Worm (Caenorhabditis elegans) whole organism, L4 larva: ENCODE results near the gene Y39A1A.27.
A peak's percentile ranks its signal among the peaks of the same experiment; 100 is the strongest.

Experiments used
- D1046.2 ChIP-seq: fragments of 200-800 bp; sonication (Bioruptor generic); IDR thresholded peaks from 2 replicates; pipeline ENCODE4 v1.3.6; 2022; ENCODE audit warnings: missing genetic modification characterization, missing compliant biosample characterization
- F37D6.2 ChIP-seq: sonication (generic microtip); optimal IDR thresholded peaks from 2 replicates; lab custom pipeline; 2016; ENCODE audit warnings: mild to moderate bottlenecking, missing genetic modification characterization, missing compliant biosample characterization
- Y105C5A.15 ChIP-seq: fragments of 200-800 bp; sonication (Bioruptor generic); IDR thresholded peaks from 2 replicates; pipeline ENCODE4 v1.3.6; 2022; ENCODE audit warnings: missing genetic modification characterization, missing compliant biosample characterization
- ZK337.2 ChIP-seq: fragments of 200-800 bp; sonication (Bioruptor generic); IDR thresholded peaks from 2 replicates; pipeline ENCODE4 v1.3.6; 2022; ENCODE audit warnings: missing genetic modification reagents, missing genetic modification characterization, missing compliant biosample characterization
- aha-1 ChIP-seq: fragments of 150-350 bp; peaks from one replicate; lab custom pipeline; 2014; ENCODE audit warnings: missing biosample characterization, missing genetic modification characterization
- attf-4 ChIP-seq: sonication (generic microtip); optimal IDR thresholded peaks from 3 replicates; lab custom pipeline; 2017; ENCODE audit warnings: missing biosample characterization, missing genetic modification characterization
- ceh-20 ChIP-seq: fragments of 200-800 bp; sonication (Bioruptor generic); IDR thresholded peaks from 2 replicates; pipeline ENCODE4 v1.3.6; 2022; ENCODE audit warnings: missing genetic modification reagents, missing genetic modification characterization, missing compliant biosample characterization
- ceh-62 ChIP-seq: sonication (generic microtip); optimal IDR thresholded peaks from 2 replicates; lab custom pipeline; 2017; ENCODE audit warnings: missing biosample characterization, missing genetic modification characterization
- ctbp-1 ChIP-seq: fragments of 200-800 bp; sonication (Bioruptor generic); IDR thresholded peaks from 2 replicates; pipeline ENCODE4 v1.3.6; 2022; ENCODE audit warnings: missing genetic modification reagents, missing genetic modification characterization, missing compliant biosample characterization
- dmd-9 ChIP-seq: fragments of 200-800 bp; sonication (Bioruptor generic); IDR thresholded peaks from 2 replicates; pipeline ENCODE4 v1.3.6; 2022; ENCODE audit warnings: missing genetic modification reagents, missing genetic modification characterization, missing compliant biosample characterization
- hlh-30 ChIP-seq: sonication (generic microtip); optimal IDR thresholded peaks from 2 replicates; lab custom pipeline; 2017; ENCODE audit warnings: antibody characterized with exemption, mild to moderate bottlenecking, missing genetic modification characterization, missing compliant biosample characterization; ENCODE audit not compliant: insufficient read depth
- hmg-1.1 ChIP-seq: fragments of 200-800 bp; sonication (Bioruptor generic); IDR thresholded peaks from 2 replicates; pipeline ENCODE4 v1.3.6; 2022; ENCODE audit warnings: missing genetic modification reagents, missing genetic modification characterization, missing compliant biosample characterization
- nhr-102 ChIP-seq: sonication (generic microtip); optimal IDR thresholded peaks from 2 replicates; lab custom pipeline; 2016; ENCODE audit warnings: mild to moderate bottlenecking, missing genetic modification characterization, moderate library complexity, missing compliant biosample characterization
- nhr-25 ChIP-seq: sonication (generic microtip); optimal IDR thresholded peaks from 2 replicates; lab custom pipeline; 2017; ENCODE audit warnings: missing genetic modification characterization, mild to moderate bottlenecking, missing compliant biosample characterization, antibody characterized with exemption, moderate library complexity, borderline replicate concordance; ENCODE audit not compliant: insufficient read depth
- nhr-48 ChIP-seq: sonication (generic microtip); optimal IDR thresholded peaks from 2 replicates; lab custom pipeline; 2016; ENCODE audit warnings: mild to moderate bottlenecking, missing genetic modification characterization, missing compliant biosample characterization
- unc-39 ChIP-seq: sonication (generic microtip); optimal IDR thresholded peaks from 2 replicates; lab custom pipeline; 2017; ENCODE audit warnings: missing biosample characterization, missing genetic modification characterization
- unc-62 ChIP-seq, 3 experiments: fragments of 150-350 bp in 1 of 3; sonication (generic microtip); optimal IDR thresholded peaks in 2 of 3; peaks in 1 of 3; 1 replicate in 1 of 3; 2 replicates in 2 of 3; lab custom pipeline; 2014 to 2017; ENCODE audit warnings: missing biosample characterization in 3 of 3, missing genetic modification characterization in 3 of 3, missing genetic modification reagents in 3 of 3, missing genotype in 1 of 3

The Y39A1A.27 gene

DNA sequence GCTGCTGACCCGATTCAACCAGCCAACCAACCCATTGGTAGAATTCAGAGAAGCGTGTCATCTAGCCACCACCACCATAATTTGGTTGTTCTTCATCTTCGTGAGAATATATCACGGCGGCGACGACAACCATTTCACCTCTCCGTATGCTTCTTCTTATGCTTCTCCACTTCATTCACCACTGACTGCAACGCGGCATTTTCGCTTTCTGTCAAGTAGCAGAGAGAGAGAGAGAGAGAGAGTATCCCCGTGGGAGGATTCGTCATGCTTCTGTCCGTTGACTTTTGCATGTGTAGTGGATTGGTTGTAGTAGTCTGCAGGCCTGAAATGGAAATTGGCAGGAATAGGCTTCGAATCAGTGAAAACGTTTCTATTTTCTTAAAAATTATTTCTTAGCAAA, 33.1 kb downstream of the Y39A1A.27 start:
- TF ChIP-seq attf-4 (tag; lab: Kevin White, UChicago) (no peak), unc-62 (GFP tag; optimal IDR thresholded peaks at IDR 0.05 in 1 of 2; lab: Kevin White, UChicago) (peak in 1 of 2 experiments; percentile 40), unc-62 (tag; optimal IDR thresholded peaks at IDR 0.05; lab: Kevin White, UChicago) (no peak), aha-1 (tag; lab: Kevin White, UChicago) (peak; percentile 24), hlh-30 (tag; lab: Kevin White, UChicago) (peak; percentile 5), F37D6.2 (tag; lab: Kevin White, UChicago) (no peak), nhr-25 (tag; lab: Kevin White, UChicago) (no peak), ZK337.2 (no peak)

DNA sequence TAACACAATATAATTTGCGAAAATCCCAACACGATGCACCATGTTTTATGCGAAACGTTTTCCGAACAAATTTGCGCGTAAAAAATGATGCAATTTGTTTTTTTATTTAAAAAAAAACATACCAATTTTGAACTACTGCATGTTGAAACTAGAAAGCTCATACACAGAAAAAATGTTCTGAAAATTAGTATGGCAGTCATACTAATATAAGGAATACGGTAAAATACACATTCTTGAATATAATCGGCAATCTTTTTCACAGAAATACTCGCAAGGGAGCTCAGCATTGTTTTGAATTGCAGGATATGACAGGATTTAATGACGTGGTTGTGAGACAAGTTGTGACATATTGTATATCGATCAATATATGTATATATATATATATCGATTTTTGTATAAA, 40.2 kb downstream of the Y39A1A.27 start, which contains the start of gene Y39A1A.16:
TSS of gene Y39A1A.16 (plus strand) at position 301 of the 400 bp plus-strand sequence.
- TF ChIP-seq ceh-62 (tag; lab: Kevin White, UChicago) (no peak), ceh-20 (GFP tag; lab: Robert Waterston, UW) (no peak), hlh-30 (tag; lab: Kevin White, UChicago) (no peak), D1046.2 (no peak), attf-4 (tag; lab: Kevin White, UChicago) (no peak), aha-1 (tag; lab: Kevin White, UChicago) (no peak), Y105C5A.15 (GFP tag; lab: Robert Waterston, UW) (no peak), nhr-48 (no peak), ctbp-1 (GFP tag; lab: Robert Waterston, UW) (no peak), nhr-102 (no peak), dmd-9 (no peak), hmg-1.1 (GFP tag; lab: Robert Waterston, UW) (no peak)
- TF ChIP-seq, all 104 proteins: peak for 0

DNA sequence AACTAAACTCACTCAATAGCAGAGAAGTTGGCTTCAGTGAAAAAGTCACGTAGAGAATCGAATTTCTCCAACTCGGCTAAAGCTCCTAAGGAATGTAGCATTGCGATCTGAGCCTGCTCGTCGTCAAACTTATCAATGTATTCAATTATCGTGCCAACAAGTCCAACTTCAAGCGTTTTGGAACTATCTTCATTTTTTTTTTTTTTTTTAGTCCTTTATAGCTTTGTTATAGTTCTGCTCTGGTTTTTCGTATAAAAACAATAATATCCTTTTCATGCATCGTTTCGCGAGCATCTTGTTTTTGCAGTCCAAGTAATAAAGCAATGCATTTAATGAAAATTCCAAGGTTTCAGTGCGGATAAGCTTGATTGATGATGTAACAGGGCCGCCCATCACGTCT, 50.3 kb downstream of the Y39A1A.27 start, which contains the start of gene Y39A1A.31:
TSS of gene Y39A1A.31 (minus strand) at position 101 of the 400 bp plus-strand sequence.
- TF ChIP-seq aha-1 (tag; lab: Kevin White, UChicago) (peak; percentile 64), unc-39 (tag; lab: Kevin White, UChicago) (no peak)
